Fruit fly (Drosophila melanogaster) whole organism, embryonic: ENCODE results near the gene CG7497.

Source experiments
- Antp ChIP-seq: fragments of 200-800 bp; sonication (Bioruptor generic); optimal IDR thresholded peaks from 3 replicates; lab custom pipeline; 2016; ENCODE audit warnings: missing biosample characterization, missing genetic modification characterization
- CG10543 ChIP-seq: fragments of 200-800 bp; sonication (Bioruptor generic); optimal IDR thresholded peaks from 3 replicates; lab custom pipeline; 2017; ENCODE audit warnings: missing biosample characterization, mild to moderate bottlenecking, missing genetic modification characterization, moderate library complexity
- CG11695 ChIP-seq: fragments of 200-800 bp; sonication (Bioruptor generic); IDR thresholded peaks from 3 replicates; pipeline ENCODE4 v1.3.6; 2022; ENCODE audit warnings: missing biosample characterization, missing genetic modification characterization
- CG12769 ChIP-seq: fragments of 200-800 bp; sonication (Bioruptor generic); optimal IDR thresholded peaks from 2 replicates; lab custom pipeline; 2019; ENCODE audit warnings: missing biosample characterization, mild to moderate bottlenecking, missing genetic modification characterization, moderate library complexity
- CG17568 ChIP-seq: fragments of 200-800 bp; sonication (Bioruptor generic); optimal IDR thresholded peaks from 2 replicates; lab custom pipeline; 2018; ENCODE audit warnings: missing biosample characterization, mild to moderate bottlenecking, missing genetic modification characterization, moderate library complexity
- CG17612 ChIP-seq: fragments of 200-800 bp; sonication (Bioruptor generic); IDR thresholded peaks from 2 replicates; pipeline ENCODE4 v1.3.6; 2022; ENCODE audit warnings: missing biosample characterization, missing genetic modification characterization
- CG18599 ChIP-seq: fragments of 200-800 bp; sonication (Bioruptor generic); optimal IDR thresholded peaks from 3 replicates; lab custom pipeline; 2017; ENCODE audit warnings: missing biosample characterization, missing genetic modification characterization, mild to moderate bottlenecking, moderate library complexity, missing genetic modification reagents
- CG2129 ChIP-seq: fragments of 200-800 bp; sonication (Bioruptor generic); IDR thresholded peaks from 2 replicates; pipeline ENCODE4 v1.3.6; 2022; ENCODE audit warnings: missing biosample characterization, missing genetic modification characterization; ENCODE audit not compliant: partially characterized antibody
- CG2202 ChIP-seq: fragments of 200-800 bp; sonication (Bioruptor generic); optimal IDR thresholded peaks from 2 replicates; lab custom pipeline; 2018; ENCODE audit warnings: missing biosample characterization, mild to moderate bottlenecking, missing genetic modification characterization
- CG3281 ChIP-seq: fragments of 200-800 bp; sonication (Bioruptor generic); optimal IDR thresholded peaks from 3 replicates; lab custom pipeline; 2017; ENCODE audit warnings: missing biosample characterization, mild to moderate bottlenecking, missing genetic modification characterization
- CG3838 ChIP-seq: fragments of 200-800 bp; sonication (Bioruptor generic); optimal IDR thresholded peaks from 3 replicates; lab custom pipeline; 2016; ENCODE audit warnings: missing biosample characterization, missing genetic modification characterization
- CG6813 ChIP-seq: fragments of 200-800 bp; sonication (Bioruptor generic); optimal IDR thresholded peaks from 2 replicates; lab custom pipeline; 2017; ENCODE audit warnings: missing biosample characterization, missing genetic modification characterization, mild to moderate bottlenecking, moderate library complexity, missing genetic modification reagents
- CG7357 ChIP-seq: fragments of 200-800 bp; sonication (Bioruptor generic); IDR thresholded peaks from 3 replicates; pipeline ENCODE4 v1.3.6; 2022; ENCODE audit warnings: missing biosample characterization, missing genetic modification characterization
- CG7839 ChIP-seq: fragments of 200-800 bp; sonication (Bioruptor generic); optimal IDR thresholded peaks from 3 replicates; lab custom pipeline; 2018; ENCODE audit warnings: missing biosample characterization, mild to moderate bottlenecking, missing genetic modification characterization, moderate library complexity
- E2f2 ChIP-seq: fragments of 200-800 bp; sonication (Bioruptor generic); IDR thresholded peaks from 2 replicates; pipeline ENCODE4 v1.3.6; 2022; ENCODE audit warnings: missing biosample characterization, missing genetic modification characterization
- Eip74EF ChIP-seq, 2 experiments: fragments of 200-800 bp in 1 of 2; fragments of >200 bp in 1 of 2; sonication (Bioruptor generic) in 1 of 2; optimal IDR thresholded peaks; 2 replicates each; lab custom pipeline; 2017 to 2019; ENCODE audit warnings: missing biosample characterization in 2 of 2, missing genetic modification characterization in 2 of 2, mild to moderate bottlenecking in 1 of 2, moderate library complexity in 1 of 2
- Ets65A ChIP-seq: fragments of 200-800 bp; sonication (Bioruptor generic); peaks from one replicate; lab custom pipeline; 2016; ENCODE audit warnings: missing biosample characterization, missing genetic modification characterization
- Fer2 ChIP-seq: fragments of 200-800 bp; sonication (Bioruptor generic); optimal IDR thresholded peaks from 2 replicates; lab custom pipeline; 2018; ENCODE audit warnings: missing biosample characterization, mild to moderate bottlenecking, missing genetic modification characterization, moderate library complexity
- H2.0 ChIP-seq: fragments of 200-800 bp; sonication (Bioruptor generic); IDR thresholded peaks from 2 replicates; pipeline ENCODE4 v1.3.6; 2022; ENCODE audit warnings: missing biosample characterization, missing genetic modification characterization
- HLH54F ChIP-seq: fragments of 200-800 bp; sonication (Bioruptor generic); optimal IDR thresholded peaks from 3 replicates; lab custom pipeline; 2016; ENCODE audit warnings: missing biosample characterization, missing genetic modification characterization
- Hey ChIP-seq: fragments of 200-800 bp; sonication (Bioruptor generic); optimal IDR thresholded peaks from 3 replicates; lab custom pipeline; 2018; ENCODE audit warnings: missing biosample characterization, mild to moderate bottlenecking, missing genetic modification characterization
- HmgZ ChIP-seq: fragments of 200-800 bp; sonication (Bioruptor generic); optimal IDR thresholded peaks from 2 replicates; lab custom pipeline; 2018; ENCODE audit warnings: missing biosample characterization, mild to moderate bottlenecking, missing genetic modification characterization
- Hmx ChIP-seq: fragments of 200-800 bp; sonication (Bioruptor generic); optimal IDR thresholded peaks from 2 replicates; lab custom pipeline; 2016; ENCODE audit warnings: missing biosample characterization, missing genetic modification characterization
- Lpt ChIP-seq: fragments of >200 bp; optimal IDR thresholded peaks from 2 replicates; lab custom pipeline; 2018; ENCODE audit warnings: missing biosample characterization, missing genetic modification characterization
- MESR4 ChIP-seq: fragments of 200-800 bp; sonication (Bioruptor generic); optimal IDR thresholded peaks from 2 replicates; lab custom pipeline; 2018; ENCODE audit warnings: missing biosample characterization, mild to moderate bottlenecking, missing genetic modification characterization, moderate library complexity
- Med ChIP-seq: fragments of 200-800 bp; sonication (Bioruptor generic); peaks from one replicate; lab custom pipeline; 2016; ENCODE audit warnings: missing biosample characterization, missing genetic modification characterization, mild to moderate bottlenecking, inconsistent platforms, moderate library complexity
- Meics ChIP-seq: fragments of 200-800 bp; sonication (Bioruptor generic); optimal IDR thresholded peaks from 2 replicates; lab custom pipeline; 2017; ENCODE audit warnings: missing biosample characterization, mild to moderate bottlenecking, missing genetic modification characterization
- Sox102F ChIP-seq: fragments of 200-800 bp; sonication (Bioruptor generic); optimal IDR thresholded peaks from 2 replicates; lab custom pipeline; 2018; ENCODE audit warnings: missing biosample characterization, mild to moderate bottlenecking, missing genetic modification characterization, moderate library complexity
- Stat92E ChIP-seq, 3 experiments: fragments of >200 bp in 2 of 3; fragments of 200-800 bp in 1 of 3; sonication (Bioruptor generic) in 1 of 3; optimal IDR thresholded peaks; 2 replicates each; lab custom pipeline; 2017 to 2019; ENCODE audit warnings: missing biosample characterization in 3 of 3, missing genetic modification characterization in 3 of 3, mild to moderate bottlenecking in 1 of 3, moderate library complexity in 1 of 3
- ara ChIP-seq: fragments of 200-800 bp; sonication (Bioruptor generic); IDR thresholded peaks from 2 replicates; pipeline ENCODE4 v1.3.6; 2022; ENCODE audit warnings: missing biosample characterization, missing genetic modification characterization
- eve ChIP-seq, 2 experiments: fragments of >200 bp; optimal IDR thresholded peaks; 2 replicates each; lab custom pipeline; 2017; ENCODE audit warnings: missing biosample characterization in 2 of 2, missing genetic modification characterization in 2 of 2
- exex ChIP-seq: fragments of 200-800 bp; sonication (Bioruptor generic); optimal IDR thresholded peaks from 4 replicates; lab custom pipeline; 2018; ENCODE audit warnings: missing biosample characterization, mild to moderate bottlenecking, missing genetic modification characterization, moderate library complexity
- ftz-f1 ChIP-seq: fragments of 200-800 bp; sonication (Bioruptor generic); optimal IDR thresholded peaks from 2 replicates; lab custom pipeline; 2016; ENCODE audit warnings: missing biosample characterization, missing genetic modification characterization
- grau ChIP-seq: fragments of 200-800 bp; optimal IDR thresholded peaks from 3 replicates; lab custom pipeline; 2019; ENCODE audit warnings: missing biosample characterization, mild to moderate bottlenecking, missing genetic modification characterization, moderate library complexity
- grn ChIP-seq: fragments of 200-800 bp; sonication (Bioruptor generic); optimal IDR thresholded peaks from 3 replicates; lab custom pipeline; 2017; ENCODE audit warnings: missing biosample characterization, missing genetic modification characterization
- klu ChIP-seq: fragments of 200-800 bp; sonication (Bioruptor generic); IDR thresholded peaks from 2 replicates; pipeline ENCODE4 v1.3.6; 2022; ENCODE audit warnings: missing biosample characterization, missing genetic modification characterization
- kni ChIP-seq: fragments of 200-800 bp; sonication (Bioruptor generic); optimal IDR thresholded peaks from 3 replicates; lab custom pipeline; 2017; ENCODE audit warnings: mild to moderate bottlenecking, missing biosample characterization, missing genetic modification reagents, missing genetic modification characterization
- mam ChIP-seq: fragments of 200-800 bp; sonication (Bioruptor generic); optimal IDR thresholded peaks from 3 replicates; lab custom pipeline; 2016; ENCODE audit warnings: missing biosample characterization, missing genetic modification characterization
- mld ChIP-seq: fragments of 200-800 bp; sonication (Bioruptor generic); IDR thresholded peaks from 3 replicates; pipeline ENCODE4 v1.3.6; 2022; ENCODE audit warnings: missing biosample characterization, missing genetic modification characterization; ENCODE audit not compliant: partially characterized antibody
- onecut ChIP-seq: fragments of 200-800 bp; sonication (Bioruptor generic); IDR thresholded peaks from 2 replicates; pipeline ENCODE4 v1.3.6; 2022; ENCODE audit warnings: missing biosample characterization, missing genetic modification characterization
- pita ChIP-seq: fragments of 200-800 bp; sonication (Bioruptor generic); optimal IDR thresholded peaks from 2 replicates; lab custom pipeline; 2017; ENCODE audit warnings: missing biosample characterization, mild to moderate bottlenecking, missing genetic modification characterization
- pnt ChIP-seq: fragments of 200-800 bp; sonication (Bioruptor generic); optimal IDR thresholded peaks from 3 replicates; lab custom pipeline; 2016; ENCODE audit warnings: missing biosample characterization, missing genetic modification characterization
- sens ChIP-seq: fragments of 200-800 bp; sonication (Bioruptor generic); peaks from one replicate; lab custom pipeline; 2016; ENCODE audit warnings: missing biosample characterization, missing genetic modification characterization
- so ChIP-seq: fragments of 200-800 bp; sonication (Bioruptor generic); IDR thresholded peaks from 3 replicates; pipeline ENCODE4 v1.3.6; 2022; ENCODE audit warnings: missing biosample characterization, missing genetic modification characterization
- sr ChIP-seq: fragments of 200-800 bp; sonication (Bioruptor generic); IDR thresholded peaks from 3 replicates; pipeline ENCODE4 v1.3.6; 2022; ENCODE audit warnings: missing biosample characterization, missing genetic modification characterization
- tna ChIP-seq: fragments of 200-800 bp; sonication (Bioruptor generic); IDR thresholded peaks from 2 replicates; pipeline ENCODE4 v1.3.6; 2022; ENCODE audit warnings: missing biosample characterization, missing genetic modification characterization; ENCODE audit not compliant: partially characterized antibody
- zfh1 ChIP-seq: fragments of 200-800 bp; sonication (Bioruptor generic); IDR thresholded peaks from 3 replicates; pipeline ENCODE4 v1.3.6; 2022; ENCODE audit warnings: missing biosample characterization, missing genetic modification characterization

Gene CG7497

DNA sequence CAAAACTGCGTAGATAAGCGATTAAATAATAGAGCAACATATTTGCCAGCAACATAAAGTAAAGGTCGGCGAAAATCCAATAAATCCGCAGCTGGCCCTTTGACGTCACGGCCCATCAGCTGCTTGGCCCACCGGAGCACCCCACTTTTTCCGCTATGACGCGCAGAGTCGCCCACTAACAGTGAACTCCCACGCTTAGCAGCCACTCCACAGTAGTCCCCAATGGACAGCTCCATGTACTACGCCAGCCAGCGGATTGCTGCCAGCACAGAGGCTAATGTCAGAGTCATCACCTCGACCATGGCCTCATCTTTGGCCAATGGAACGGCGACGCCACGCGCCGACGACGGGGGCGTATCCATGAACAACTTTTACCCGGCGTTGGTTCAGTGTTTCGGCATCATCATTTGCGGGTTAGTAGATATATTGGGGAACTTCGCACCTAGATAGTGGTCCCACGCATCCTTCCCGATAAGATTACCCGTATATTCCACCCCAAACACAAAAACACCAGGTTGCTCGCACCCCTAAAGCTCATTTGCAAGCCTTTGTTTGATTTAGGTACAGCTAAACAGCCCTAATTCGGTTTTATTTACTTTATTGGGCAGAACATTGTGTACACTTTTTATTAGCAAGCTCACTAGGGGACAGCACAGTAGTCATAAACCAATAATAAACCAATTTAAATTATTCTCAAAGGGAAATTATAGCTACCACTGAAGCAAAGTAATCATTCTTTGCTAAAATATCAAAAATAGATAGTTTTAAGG, 11.0 kb upstream of the CG7497 start:
- TF ChIP-seq CG6813 = no peak
- peak; percentile 39; the same call in 1 of the 2 replicates for TF ChIP-seq onecut (GFP tag; lab: Robert Waterston, UW)
- TF ChIP-seq kni (GFP tag; lab: Kevin White, UChicago) = no peak
- TF ChIP-seq so (GFP tag; lab: Robert Waterston, UW) = peak; percentile 30; the same call in 1 of the 3 replicates
- peak; percentile 41 for TF ChIP-seq ftz-f1 (GFP tag; lab: Kevin White, UChicago)
- peak; percentile 15; the same call in 1 of the 2 replicates for TF ChIP-seq ara (GFP tag; lab: Robert Waterston, UW)
- TF ChIP-seq Med (GFP tag; lab: Kevin White, UChicago) = peak; percentile 5
- TF ChIP-seq MESR4 (GFP tag; lab: Kevin White, UChicago) = peak; percentile 2
- TF ChIP-seq mam (GFP tag; lab: Kevin White, UChicago) = no peak
- peak; percentile 27 for TF ChIP-seq grau
- TF ChIP-seq Stat92E (GFP tag; optimal IDR thresholded peaks at IDR 0.05; lab: Kevin White, UChicago) = no peak
- TF ChIP-seq HLH54F = no peak
- peak; percentile 7 for TF ChIP-seq CG12769 (tag; lab: Kevin White, UChicago)
- TF ChIP-seq sr (GFP tag; lab: Robert Waterston, UW) = peak; percentile 97
- peak; percentile 74 for TF ChIP-seq sens (GFP tag; lab: Kevin White, UChicago)
- peak; percentile 6 for TF ChIP-seq CG3281 (GFP tag; lab: Kevin White, UChicago)
- TF ChIP-seq CG18599 (GFP tag; lab: Kevin White, UChicago) = peak; percentile 28
- no peak for TF ChIP-seq Hmx (GFP tag; lab: Kevin White, UChicago)
- 0 out of 2 replicates have a peak, but pooled peaks have one; percentile 23 for TF ChIP-seq tna (GFP tag; lab: Robert Waterston, UW)
- no peak for TF ChIP-seq CG7839 (tag; lab: Kevin White, UChicago)
- TF ChIP-seq Sox102F (GFP tag; lab: Kevin White, UChicago) = no peak
- TF ChIP-seq Ets65A (GFP tag; lab: Kevin White, UChicago) = peak; percentile 51
- peak; percentile 6 for TF ChIP-seq Meics (GFP tag; lab: Kevin White, UChicago)
- 0 out of 3 replicates have a peak, but pooled peaks have one; percentile 24 for TF ChIP-seq CG7357 (GFP tag; lab: Robert Waterston, UW)
- no peak for TF ChIP-seq CG2129 (GFP tag; lab: Robert Waterston, UW)
- TF ChIP-seq, all 482 proteins: peak for 16

DNA sequence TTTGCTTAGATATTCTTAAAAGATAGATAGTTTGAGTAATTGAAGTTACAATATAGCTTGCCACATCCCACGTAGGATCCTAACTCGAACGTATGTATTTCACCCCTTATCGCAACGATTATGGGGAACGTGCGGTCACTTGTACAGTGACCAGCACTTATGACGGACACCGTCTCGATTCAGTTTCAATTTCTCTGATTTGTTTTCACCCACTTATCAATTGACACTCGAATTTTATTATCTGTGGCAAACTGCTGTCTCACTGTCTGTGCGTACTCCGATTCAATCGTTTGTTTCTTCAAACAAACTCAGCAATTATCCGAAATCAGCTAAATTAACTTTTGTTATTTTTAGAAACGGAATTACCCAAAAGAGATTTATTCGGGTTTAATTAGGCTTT, 10.3 kb upstream of the CG7497 start:
- TF ChIP-seq H2.0 (GFP tag; lab: Robert Waterston, UW) (no peak), Lpt (GFP tag; lab: Kevin White, UChicago) (no peak), sens (GFP tag; lab: Kevin White, UChicago) (no peak), CG12769 (tag; lab: Kevin White, UChicago) (no peak), E2f2 (GFP tag; lab: Robert Waterston, UW) (no peak), HmgZ (no peak), grau (peak; percentile 48), Antp (GFP tag; lab: Kevin White, UChicago) (no peak), grn (peak; percentile 11), mld (GFP tag; lab: Robert Waterston, UW) (no peak), Fer2 (tag; lab: Kevin White, UChicago) (no peak), CG3838 (GFP tag; lab: Kevin White, UChicago) (no peak), pita (GFP tag; lab: Kevin White, UChicago) (no peak), CG17612 (no peak), pnt (GFP tag; lab: Kevin White, UChicago) (no peak), CG10543 (GFP tag; lab: Kevin White, UChicago) (no peak), Hey (tag; lab: Kevin White, UChicago) (peak; percentile 7), eve (GFP tag; optimal IDR thresholded peaks at IDR 0.05; lab: Kevin White, UChicago) (peak in 1 of 2 experiments; percentile 12), CG2129 (GFP tag; lab: Robert Waterston, UW) (no peak), klu (GFP tag; lab: Robert Waterston, UW) (no peak), exex (tag; lab: Kevin White, UChicago) (peak; percentile 50), CG17568 (no peak), CG11695 (0 out of 3 replicates have a peak, but pooled peaks have one; percentile 22), Sox102F (GFP tag; lab: Kevin White, UChicago) (no peak), CG2202 (no peak), zfh1 (no peak), Eip74EF (GFP tag; optimal IDR thresholded peaks at IDR 0.05; lab: Kevin White, UChicago) (peak in 1 of 2 experiments; percentile 67)
